Fruit fly (Drosophila melanogaster) whole organism, adult: Measurements from ENCODE around the gene srl.

Experiments used
- CG11617 ChIP-seq: fragments of 200-800 bp; sonication (Bioruptor generic); optimal IDR thresholded peaks from 2 replicates; lab custom pipeline; 2017; ENCODE audit warnings: mild to moderate bottlenecking, missing biosample characterization, missing genetic modification reagents, missing genetic modification characterization
- CG12768 ChIP-seq: fragments of 200-800 bp; sonication (Bioruptor generic); optimal IDR thresholded peaks from 2 replicates; lab custom pipeline; 2017; ENCODE audit warnings: missing biosample characterization, missing genetic modification characterization, mild to moderate bottlenecking, moderate library complexity, missing genetic modification reagents
- CG14711 ChIP-seq: fragments of 200-800 bp; sonication (Bioruptor generic); optimal IDR thresholded peaks from 2 replicates; lab custom pipeline; 2018; ENCODE audit warnings: missing biosample characterization, mild to moderate bottlenecking, missing genetic modification characterization, moderate library complexity
- CG1620 ChIP-seq: fragments of 200-800 bp; sonication (Bioruptor generic); optimal IDR thresholded peaks from 2 replicates; lab custom pipeline; 2016; ENCODE audit warnings: missing biosample characterization, missing genetic modification characterization
- CG33017 ChIP-seq: fragments of 200-800 bp; sonication (Bioruptor generic); optimal IDR thresholded peaks from 2 replicates; lab custom pipeline; 2018; ENCODE audit warnings: missing biosample characterization, mild to moderate bottlenecking, missing genetic modification characterization, moderate library complexity
- CG5204 ChIP-seq: fragments of 200-800 bp; sonication (Bioruptor generic); optimal IDR thresholded peaks from 2 replicates; lab custom pipeline; 2016; ENCODE audit warnings: missing biosample characterization, missing genetic modification characterization
- CG7045 ChIP-seq: fragments of 200-800 bp; sonication (Bioruptor generic); optimal IDR thresholded peaks from 2 replicates; lab custom pipeline; 2017; ENCODE audit warnings: missing biosample characterization, mild to moderate bottlenecking, missing genetic modification characterization
- CG7101 ChIP-seq: fragments of 200-800 bp; sonication (Bioruptor generic); optimal IDR thresholded peaks from 2 replicates; lab custom pipeline; 2018; ENCODE audit warnings: missing biosample characterization, mild to moderate bottlenecking, missing genetic modification characterization, moderate library complexity
- Clk ChIP-seq: fragments of 200-800 bp; sonication (Bioruptor generic); optimal IDR thresholded peaks from 2 replicates; lab custom pipeline; 2017; ENCODE audit warnings: missing biosample characterization, missing genetic modification characterization
- Crg-1 ChIP-seq: fragments of 200-800 bp; sonication (Bioruptor generic); optimal IDR thresholded peaks from 2 replicates; lab custom pipeline; 2016; ENCODE audit warnings: missing biosample characterization, missing genetic modification characterization
- Hr96 ChIP-seq: fragments of 200-800 bp; sonication (Bioruptor generic); optimal IDR thresholded peaks from 2 replicates; lab custom pipeline; 2016; ENCODE audit warnings: missing biosample characterization, missing genetic modification characterization
- Mnt ChIP-seq: fragments of 200-800 bp; sonication (Bioruptor generic); optimal IDR thresholded peaks from 2 replicates; lab custom pipeline; 2016; ENCODE audit warnings: missing biosample characterization, mild to moderate bottlenecking, missing genetic modification characterization
- bab1 ChIP-seq: fragments of 200-800 bp; sonication (Bioruptor generic); optimal IDR thresholded peaks from 3 replicates; lab custom pipeline; 2019; ENCODE audit warnings: missing biosample characterization, mild to moderate bottlenecking, missing genetic modification characterization, moderate library complexity
- cic ChIP-seq: fragments of 200-800 bp; sonication (Bioruptor generic); optimal IDR thresholded peaks from 2 replicates; lab custom pipeline; 2017; ENCODE audit warnings: missing biosample characterization, mild to moderate bottlenecking, missing genetic modification characterization, moderate library complexity
- cnc ChIP-seq, 2 experiments: fragments of >200 bp; optimal IDR thresholded peaks; 2 replicates each; lab custom pipeline; 2017
- kay ChIP-seq: fragments of 200-800 bp; sonication (Bioruptor generic); peaks from one replicate; lab custom pipeline; 2016; ENCODE audit warnings: missing biosample characterization, missing genetic modification characterization, borderline replicate concordance
- ovo ChIP-seq: fragments of 200-800 bp; sonication (Bioruptor generic); optimal IDR thresholded peaks from 2 replicates; lab custom pipeline; 2016; ENCODE audit warnings: missing biosample characterization, missing genetic modification characterization
- pad ChIP-seq: fragments of 200-800 bp; sonication (Bioruptor generic); optimal IDR thresholded peaks from 3 replicates; lab custom pipeline; 2017; ENCODE audit warnings: missing biosample characterization, missing genetic modification characterization, mild to moderate bottlenecking, moderate library complexity, missing genetic modification reagents
- tj ChIP-seq: fragments of 200-800 bp; sonication (Bioruptor generic); optimal IDR thresholded peaks from 3 replicates; lab custom pipeline; 2017; ENCODE audit warnings: missing biosample characterization, mild to moderate bottlenecking, missing genetic modification characterization, moderate library complexity
- toe ChIP-seq: fragments of 200-800 bp; sonication (Bioruptor generic); optimal IDR thresholded peaks from 2 replicates; lab custom pipeline; 2016; ENCODE audit warnings: missing biosample characterization, missing genetic modification characterization

The srl gene

dm6 chr3R:4458272-4458671 lies 29.1 kb upstream of the srl start:
- no peak for TF ChIP-seq CG7045
- no peak for TF ChIP-seq ovo (GFP tag; lab: Kevin White, UChicago)
- TF ChIP-seq cic (GFP tag; lab: Kevin White, UChicago) = no peak
- TF ChIP-seq CG7101 (tag; lab: Kevin White, UChicago) = no peak
- no peak for TF ChIP-seq bab1 (GFP tag; lab: Kevin White, UChicago)
- no peak for TF ChIP-seq cnc (optimal IDR thresholded peaks at IDR 0.05; lab: Kevin White, UChicago)
- TF ChIP-seq CG11617 (GFP tag; lab: Kevin White, UChicago) = no peak
- no peak for TF ChIP-seq toe (GFP tag; lab: Kevin White, UChicago)
- TF ChIP-seq tj (GFP tag; lab: Kevin White, UChicago) = no peak
- TF ChIP-seq CG12768 (GFP tag; lab: Kevin White, UChicago) = no peak
- no peak for TF ChIP-seq Mnt (GFP tag; lab: Kevin White, UChicago)

DNA sequence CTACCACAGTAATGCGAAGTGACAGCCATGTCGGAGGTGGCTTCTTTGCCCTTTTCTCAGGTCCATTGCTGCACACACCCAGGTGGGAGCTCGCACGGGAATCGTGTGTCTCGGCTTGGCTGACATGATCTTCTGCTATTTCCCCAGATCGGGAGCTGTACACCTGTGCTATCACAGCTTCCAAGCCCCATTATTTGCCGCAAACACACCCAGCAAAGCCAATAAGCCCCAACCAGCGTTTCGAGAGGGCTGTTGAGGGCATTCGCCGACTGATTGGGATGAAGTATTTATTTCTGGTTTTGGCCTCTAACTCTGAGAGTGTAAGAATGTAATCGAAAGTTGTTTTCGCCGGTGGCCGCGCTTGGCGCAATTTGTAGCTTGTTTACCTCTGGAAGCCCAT lies 28.5 kb upstream of the srl start:
- TF ChIP-seq CG12768 (GFP tag; lab: Kevin White, UChicago) = no peak
- TF ChIP-seq toe (GFP tag; lab: Kevin White, UChicago) = no peak
- TF ChIP-seq Clk (GFP tag; lab: Kevin White, UChicago) = no peak
- TF ChIP-seq CG33017 (tag; lab: Kevin White, UChicago) = no peak
- no peak for TF ChIP-seq CG7101 (tag; lab: Kevin White, UChicago)
- TF ChIP-seq tj (GFP tag; lab: Kevin White, UChicago) = no peak
- no peak for TF ChIP-seq cnc (optimal IDR thresholded peaks at IDR 0.05; lab: Kevin White, UChicago)
- TF ChIP-seq Mnt (GFP tag; lab: Kevin White, UChicago) = no peak
- TF ChIP-seq CG14711 (tag; lab: Kevin White, UChicago) = no peak
- no peak for TF ChIP-seq pad (GFP tag; lab: Kevin White, UChicago)
- no peak for TF ChIP-seq bab1 (GFP tag; lab: Kevin White, UChicago)
- no peak for TF ChIP-seq CG7045
- no peak for TF ChIP-seq CG11617 (GFP tag; lab: Kevin White, UChicago)
- TF ChIP-seq CG1620 (GFP tag; lab: Kevin White, UChicago) = no peak
- TF ChIP-seq Crg-1 (GFP tag; lab: Kevin White, UChicago) = no peak
- TF ChIP-seq Hr96 (GFP tag; lab: Kevin White, UChicago) = no peak
- no peak for TF ChIP-seq ovo (GFP tag; lab: Kevin White, UChicago)

dm6 chr3R:4453213-4453956 lies 24.2 kb upstream of the srl start:
- TF ChIP-seq CG11617 (GFP tag; lab: Kevin White, UChicago) (no peak), bab1 (GFP tag; lab: Kevin White, UChicago) (peak; percentile 4), CG7045 (no peak), Mnt (GFP tag; lab: Kevin White, UChicago) (peak; percentile 57), pad (GFP tag; lab: Kevin White, UChicago) (peak; percentile 87), cic (GFP tag; lab: Kevin White, UChicago) (no peak), CG33017 (tag; lab: Kevin White, UChicago) (no peak), CG5204 (GFP tag; lab: Kevin White, UChicago) (no peak), CG14711 (tag; lab: Kevin White, UChicago) (peak; percentile 93), Crg-1 (GFP tag; lab: Kevin White, UChicago) (peak; percentile 17), ovo (GFP tag; lab: Kevin White, UChicago) (no peak), cnc (optimal IDR thresholded peaks at IDR 0.05; lab: Kevin White, UChicago) (no peak), kay (no peak), CG7101 (tag; lab: Kevin White, UChicago) (no peak), Hr96 (GFP tag; lab: Kevin White, UChicago) (peak; percentile 16), Clk (GFP tag; lab: Kevin White, UChicago) (peak; percentile 33), CG12768 (GFP tag; lab: Kevin White, UChicago) (peak; percentile 19), toe (GFP tag; lab: Kevin White, UChicago) (no peak), tj (GFP tag; lab: Kevin White, UChicago) (peak; percentile 29), CG1620 (GFP tag; lab: Kevin White, UChicago) (no peak)

- TF ChIP-seq CG5204 (GFP tag; lab: Kevin White, UChicago) (no peak), CG7045 (peak; percentile 2), bab1 (GFP tag; lab: Kevin White, UChicago) (no peak), toe (GFP tag; lab: Kevin White, UChicago) (no peak), ovo (GFP tag; lab: Kevin White, UChicago) (no peak), CG7101 (tag; lab: Kevin White, UChicago) (no peak), Mnt (GFP tag; lab: Kevin White, UChicago) (peak; percentile 52), CG12768 (GFP tag; lab: Kevin White, UChicago) (peak; percentile 23)
Observed at dm6 chr3R:4452345-4453044, 23.4 kb upstream of the srl start.

- no peak for TF ChIP-seq CG11617 (GFP tag; lab: Kevin White, UChicago)
- TF ChIP-seq CG33017 (tag; lab: Kevin White, UChicago) = no peak
- no peak for TF ChIP-seq cnc (optimal IDR thresholded peaks at IDR 0.05; lab: Kevin White, UChicago)
- no peak for TF ChIP-seq CG5204 (GFP tag; lab: Kevin White, UChicago)
- no peak for TF ChIP-seq CG1620 (GFP tag; lab: Kevin White, UChicago)
- TF ChIP-seq toe (GFP tag; lab: Kevin White, UChicago) = no peak
- TF ChIP-seq ovo (GFP tag; lab: Kevin White, UChicago) = no peak
- no peak for TF ChIP-seq CG7101 (tag; lab: Kevin White, UChicago)
Observed at dm6 chr3R:4450721-4451120, 21.6 kb upstream of the srl start.
